Worm (Caenorhabditis elegans) whole organism, L1 larva: ENCODE data around the gene utx-1.

Source experiments
- C16A3.4 ChIP-seq: fragments of 150-350 bp; optimal IDR thresholded peaks from 2 replicates; lab custom pipeline; 2014; ENCODE audit warnings: missing biosample characterization, missing genetic modification characterization
- ama-1 ChIP-seq: fragments of 150-350 bp; optimal IDR thresholded peaks from 2 replicates; lab custom pipeline; 2014
- blmp-1 ChIP-seq: fragments of 150-350 bp; optimal IDR thresholded peaks from 2 replicates; lab custom pipeline; 2014; ENCODE audit warnings: missing biosample characterization, missing genetic modification characterization
- ceh-63 ChIP-seq: fragments of 200-800 bp; sonication (Bioruptor generic); optimal IDR thresholded peaks from 2 replicates; lab custom pipeline; 2018; ENCODE audit warnings: mild to moderate bottlenecking, missing genetic modification characterization, missing compliant biosample characterization
- ceh-82 ChIP-seq, 3 experiments: fragments of 150-350 bp in 1 of 3; sonication (generic microtip) in 2 of 3; optimal IDR thresholded peaks; 2 replicates each; lab custom pipeline; 2014 to 2017; ENCODE audit warnings: missing biosample characterization in 3 of 3, missing genetic modification characterization in 3 of 3
- dpl-1 ChIP-seq, 3 experiments: fragments of 150-350 bp in 2 of 3; sonication (generic microtip) in 1 of 3; optimal IDR thresholded peaks; 2 replicates each; lab custom pipeline; 2014 to 2017; ENCODE audit warnings: missing biosample characterization in 3 of 3, missing genetic modification characterization in 3 of 3, missing genetic modification reagents in 3 of 3
- dsc-1 ChIP-seq: sonication (generic microtip); optimal IDR thresholded peaks from 2 replicates; lab custom pipeline; 2016; ENCODE audit warnings: mild to moderate bottlenecking, missing genetic modification characterization, missing compliant biosample characterization
- efl-1 ChIP-seq, 4 experiments: fragments of 150-350 bp; optimal IDR thresholded peaks in 3 of 4; peaks in 1 of 4; 1 replicate in 1 of 4; 2 replicates in 3 of 4; lab custom pipeline; 2014; ENCODE audit warnings: missing biosample characterization in 2 of 4, missing genetic modification characterization in 2 of 4, missing genetic modification reagents in 2 of 4
- egl-13 ChIP-seq: sonication (generic microtip); optimal IDR thresholded peaks from 2 replicates; lab custom pipeline; 2016; ENCODE audit warnings: missing genotype, missing genetic modification reagents, missing genetic modification characterization, missing compliant biosample characterization
- fkh-4 ChIP-seq: sonication (generic microtip); optimal IDR thresholded peaks from 2 replicates; lab custom pipeline; 2016; ENCODE audit warnings: missing compliant biosample characterization, missing genetic modification characterization, borderline replicate concordance
- fkh-8 ChIP-seq: sonication (generic microtip); optimal IDR thresholded peaks from 2 replicates; lab custom pipeline; 2016; ENCODE audit warnings: mild to moderate bottlenecking, missing genetic modification characterization, missing compliant biosample characterization
- fos-1 ChIP-seq: fragments of 150-350 bp; optimal IDR thresholded peaks from 2 replicates; lab custom pipeline; 2014; ENCODE audit warnings: missing biosample characterization, missing genetic modification characterization
- grh-1 ChIP-seq: fragments of 200-800 bp; sonication (Bioruptor generic); IDR thresholded peaks from 2 replicates; pipeline ENCODE4 v1.3.6; 2022; ENCODE audit warnings: missing genetic modification reagents, missing genetic modification characterization, missing compliant biosample characterization
- hpl-2 ChIP-seq: fragments of 150-350 bp; optimal IDR thresholded peaks from 2 replicates; lab custom pipeline; 2014; ENCODE audit warnings: missing biosample characterization, missing genetic modification reagents, missing genetic modification characterization
- isw-1 ChIP-seq: fragments of 200-800 bp; sonication (Bioruptor generic); IDR thresholded peaks from 2 replicates; pipeline ENCODE4 v1.3.6; 2022; ENCODE audit warnings: missing genetic modification characterization, missing compliant biosample characterization
- lin-13 ChIP-seq: fragments of 150-350 bp; optimal IDR thresholded peaks from 2 replicates; lab custom pipeline; 2014; ENCODE audit warnings: missing biosample characterization, missing genetic modification reagents, missing genetic modification characterization
- lin-14 ChIP-seq: fragments of 200-800 bp; sonication (Bioruptor generic); optimal IDR thresholded peaks from 2 replicates; lab custom pipeline; 2018; ENCODE audit warnings: mild to moderate bottlenecking, missing genetic modification characterization, moderate library complexity, missing compliant biosample characterization
- lin-15B ChIP-seq: fragments of 150-350 bp; sonication (generic microtip); optimal IDR thresholded peaks from 3 replicates; lab custom pipeline; 2014; ENCODE audit warnings: missing biosample characterization, missing genetic modification characterization
- lin-35 ChIP-seq, 2 experiments: fragments of 150-350 bp; optimal IDR thresholded peaks; 2 replicates each; lab custom pipeline; 2014; ENCODE audit warnings: missing biosample characterization in 2 of 2, missing genetic modification characterization in 2 of 2, missing genetic modification reagents in 2 of 2
- lsy-2 ChIP-seq, 2 experiments: fragments of 150-350 bp; optimal IDR thresholded peaks; 2 replicates each; lab custom pipeline; 2014; ENCODE audit warnings: missing biosample characterization in 2 of 2, missing genetic modification characterization in 2 of 2
- mdl-1 ChIP-seq, 2 experiments: fragments of 150-350 bp; optimal IDR thresholded peaks; 2 replicates each; lab custom pipeline; 2014 to 2017; ENCODE audit warnings: missing biosample characterization in 2 of 2, missing genetic modification characterization in 2 of 2, inconsistent platforms in 1 of 2
- mef-2 ChIP-seq: fragments of 150-350 bp; optimal IDR thresholded peaks from 2 replicates; lab custom pipeline; 2014; ENCODE audit warnings: missing biosample characterization, missing genetic modification characterization
- mep-1 ChIP-seq: fragments of 150-350 bp; optimal IDR thresholded peaks from 2 replicates; lab custom pipeline; 2014; ENCODE audit warnings: missing biosample characterization, missing genetic modification characterization
- nhr-19 ChIP-seq: fragments of 200-800 bp; sonication (Bioruptor generic); conservative IDR thresholded peaks from 2 replicates; pipeline ENCODE4 v1.3.6; 2022; ENCODE audit warnings: missing genetic modification characterization, missing compliant biosample characterization
- nhr-20 ChIP-seq: sonication (generic microtip); optimal IDR thresholded peaks from 2 replicates; lab custom pipeline; 2016; ENCODE audit warnings: mild to moderate bottlenecking, missing genetic modification characterization, missing compliant biosample characterization
- nhr-237 ChIP-seq: fragments of 150-350 bp; optimal IDR thresholded peaks from 2 replicates; lab custom pipeline; 2014; ENCODE audit warnings: missing biosample characterization, missing genetic modification characterization
- nhr-28 ChIP-seq: fragments of 150-350 bp; optimal IDR thresholded peaks from 2 replicates; lab custom pipeline; 2014; ENCODE audit warnings: missing biosample characterization, missing genetic modification characterization
- nhr-47 ChIP-seq: sonication (generic microtip); optimal IDR thresholded peaks from 2 replicates; lab custom pipeline; 2016; ENCODE audit warnings: mild to moderate bottlenecking, missing genetic modification characterization, moderate library complexity, missing compliant biosample characterization
- nhr-71 ChIP-seq: sonication (generic microtip); optimal IDR thresholded peaks from 2 replicates; lab custom pipeline; 2016; ENCODE audit warnings: mild to moderate bottlenecking, missing genetic modification characterization, moderate library complexity, missing compliant biosample characterization
- nhr-76 ChIP-seq: sonication (generic microtip); optimal IDR thresholded peaks from 2 replicates; lab custom pipeline; 2017; ENCODE audit warnings: missing biosample characterization, missing genetic modification characterization
- nhr-77 ChIP-seq: fragments of 150-350 bp; optimal IDR thresholded peaks from 2 replicates; lab custom pipeline; 2014; ENCODE audit warnings: missing biosample characterization, missing genetic modification characterization
- nhr-85 ChIP-seq: sonication (generic microtip); peaks from one replicate; lab custom pipeline; 2016; ENCODE audit warnings: missing genetic modification characterization, inconsistent platforms, missing compliant biosample characterization
- rnt-1 ChIP-seq: sonication (generic microtip); optimal IDR thresholded peaks from 2 replicates; lab custom pipeline; 2016; ENCODE audit warnings: mild to moderate bottlenecking, missing genetic modification characterization, moderate library complexity, missing compliant biosample characterization
- snu-23 ChIP-seq: sonication (generic microtip); optimal IDR thresholded peaks from 2 replicates; lab custom pipeline; 2016; ENCODE audit warnings: missing genetic modification characterization, missing compliant biosample characterization
- sox-4 ChIP-seq: sonication (generic microtip); optimal IDR thresholded peaks from 2 replicates; lab custom pipeline; 2016; ENCODE audit warnings: missing genetic modification characterization, missing compliant biosample characterization
- sptf-1 ChIP-seq: fragments of 150-350 bp; optimal IDR thresholded peaks from 2 replicates; lab custom pipeline; 2014; ENCODE audit warnings: missing biosample characterization, missing genetic modification characterization
- swsn-7 ChIP-seq: sonication (generic microtip); optimal IDR thresholded peaks from 2 replicates; lab custom pipeline; 2016; ENCODE audit warnings: missing genetic modification characterization, missing compliant biosample characterization
- tbx-2 ChIP-seq: sonication (generic microtip); optimal IDR thresholded peaks from 2 replicates; lab custom pipeline; 2016; ENCODE audit warnings: missing genetic modification characterization, missing compliant biosample characterization
- unc-130 ChIP-seq: fragments of 150-350 bp; optimal IDR thresholded peaks from 2 replicates; lab custom pipeline; 2017; ENCODE audit warnings: missing biosample characterization, missing genetic modification characterization, inconsistent platforms
- unc-62 ChIP-seq: fragments of 150-350 bp; optimal IDR thresholded peaks from 2 replicates; lab custom pipeline; 2014; ENCODE audit warnings: missing biosample characterization, missing genetic modification reagents, missing genetic modification characterization
- unc-98 ChIP-seq: fragments of 200-800 bp; sonication (Bioruptor generic); IDR thresholded peaks from 2 replicates; pipeline ENCODE4 v1.3.6; 2022; ENCODE audit warnings: missing genetic modification characterization, missing compliant biosample characterization
- vab-15 ChIP-seq: sonication (generic microtip); optimal IDR thresholded peaks from 2 replicates; lab custom pipeline; 2017; ENCODE audit warnings: missing genotype, mild to moderate bottlenecking, missing genetic modification characterization, missing compliant biosample characterization
- xbp-1 ChIP-seq: sonication (generic microtip); optimal IDR thresholded peaks from 2 replicates; lab custom pipeline; 2016; ENCODE audit warnings: missing genetic modification characterization, missing compliant biosample characterization

The utx-1 gene

ce11 chrX:8551687-8552327 lies 5.1 kb upstream of the utx-1 start, which contains the start of gene dhhc-14:
TSS of gene dhhc-14 (plus strand) at chrX:8552277.
- peak; percentile 66 for TF ChIP-seq nhr-71 (tag; lab: Kevin White, UChicago)
- no peak for TF ChIP-seq nhr-85 (tag; lab: Kevin White, UChicago)
- peak; percentile 57 for TF ChIP-seq C16A3.4
- peak in 2 of 3 experiments; percentile 38 to 84 for TF ChIP-seq ceh-82 (tag; optimal IDR thresholded peaks at IDR 0.05; lab: Kevin White, UChicago)
- peak in 1 of 2 experiments; percentile 67 for TF ChIP-seq mdl-1 (tag; optimal IDR thresholded peaks at IDR 0.05; lab: Kevin White, UChicago)
- peak; percentile 26 to 41 for TF ChIP-seq lin-35 (GFP tag; optimal IDR thresholded peaks at IDR 0.05; lab: Kevin White, UChicago)
- peak; percentile 44 for TF ChIP-seq nhr-47
- peak; percentile 44 for TF ChIP-seq mep-1 (tag; lab: Kevin White, UChicago)
- TF ChIP-seq xbp-1 (tag; lab: Kevin White, UChicago) = peak; percentile 46
- peak; percentile 56 for TF ChIP-seq snu-23 (GFP tag; lab: Kevin White, UChicago)
- peak; percentile 48 for TF ChIP-seq blmp-1 (tag; lab: Kevin White, UChicago)
- TF ChIP-seq isw-1 (GFP tag; lab: Robert Waterston, UW) = peak; percentile 28
- peak; percentile 31 to 55 for TF ChIP-seq lsy-2 (tag; optimal IDR thresholded peaks at IDR 0.05; lab: Kevin White, UChicago)
- TF ChIP-seq lin-13 = peak; percentile 38
- peak; percentile 49 for TF ChIP-seq fkh-8 (tag; lab: Kevin White, UChicago)
- TF ChIP-seq nhr-76 (tag; lab: Kevin White, UChicago) = no peak
- peak; percentile 20 for TF ChIP-seq nhr-77 (tag; lab: Kevin White, UChicago)
- peak; percentile 59 for TF ChIP-seq rnt-1
- peak in 1 of 2 experiments; percentile 28 for TF ChIP-seq efl-1 (optimal IDR thresholded peaks at IDR 0.05; lab: Kevin White, UChicago)
- peak in 1 of 2 experiments; percentile 21 for TF ChIP-seq efl-1 (GFP tag; optimal IDR thresholded peaks at IDR 0.05 in 1 of 2; lab: Kevin White, UChicago)
- TF ChIP-seq tbx-2 (tag; lab: Kevin White, UChicago) = peak; percentile 32
- TF ChIP-seq swsn-7 = peak; percentile 41
- no peak for TF ChIP-seq unc-62 (GFP tag; lab: Kevin White, UChicago)
- TF ChIP-seq ceh-63 (GFP tag; lab: Kevin White, UChicago) = no peak
- no peak for TF ChIP-seq hpl-2
- TF ChIP-seq dsc-1 (tag; lab: Kevin White, UChicago) = peak; percentile 37
- TF ChIP-seq dpl-1 (GFP tag; optimal IDR thresholded peaks at IDR 0.05; lab: Kevin White, UChicago) = peak in 2 of 3 experiments; percentile 7 to 47
- TF ChIP-seq nhr-19 (GFP tag; lab: Robert Waterston, UW) = peak; percentile 33; the same call in 1 of the 2 replicates
- TF ChIP-seq lin-14 (GFP tag; lab: Kevin White, UChicago) = peak; percentile 72
- peak; percentile 16 for TF ChIP-seq nhr-20
- no peak for TF ChIP-seq unc-98 (GFP tag; lab: Robert Waterston, UW)
- TF ChIP-seq nhr-237 (tag; lab: Kevin White, UChicago) = no peak

DNA sequence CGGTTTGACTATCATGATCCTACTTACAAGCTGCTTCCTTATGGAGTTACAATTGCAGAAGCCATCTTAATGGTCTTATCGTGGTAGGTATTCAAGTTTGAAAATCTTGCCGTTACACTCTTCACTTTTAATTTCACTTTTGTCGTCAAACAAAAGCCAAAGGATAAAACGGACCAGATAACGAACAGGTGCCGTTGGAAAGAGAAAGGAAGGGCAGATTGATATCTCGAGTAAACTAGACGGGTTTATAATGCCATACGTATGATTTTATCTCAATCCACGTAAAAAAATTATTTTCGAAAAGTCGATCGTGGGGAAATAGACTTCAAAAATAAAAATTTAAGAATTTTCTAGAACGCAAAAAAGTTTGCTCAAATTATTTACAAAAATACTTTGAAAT lies 2.9 kb upstream of the utx-1 start:
- TF ChIP-seq blmp-1 (tag; lab: Kevin White, UChicago) = peak; percentile 76
- TF ChIP-seq nhr-47 = no peak
- TF ChIP-seq, all 84 proteins: peak for 1

DNA sequence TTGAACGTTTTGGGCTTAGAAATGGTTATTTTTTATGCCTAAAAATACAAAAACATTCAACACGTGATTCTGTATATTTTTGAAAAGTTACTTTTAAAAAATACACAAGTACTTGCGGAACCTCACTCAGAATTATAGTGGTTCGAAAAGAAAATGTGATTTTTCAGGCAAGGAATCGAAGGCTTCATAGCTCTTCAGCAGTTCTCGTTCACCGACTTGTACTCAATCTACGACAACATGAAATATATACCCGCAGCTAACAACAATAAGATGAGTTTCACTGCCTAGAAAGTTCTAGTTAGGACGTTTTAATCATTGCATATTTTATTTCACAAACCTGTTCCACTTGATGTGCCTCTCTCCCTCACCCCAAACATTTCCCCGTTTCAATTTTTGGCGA lies 5.6 kb downstream of the utx-1 start:
- TF ChIP-seq lin-13 = no peak
- no peak for TF ChIP-seq dsc-1 (tag; lab: Kevin White, UChicago)
- no peak for TF ChIP-seq fos-1 (tag; lab: Kevin White, UChicago)
- no peak for TF ChIP-seq egl-13 (tag; lab: Kevin White, UChicago)
- no peak for TF ChIP-seq sptf-1
- no peak for TF ChIP-seq sox-4 (tag; lab: Kevin White, UChicago)
- no peak for TF ChIP-seq hpl-2
- TF ChIP-seq grh-1 (GFP tag; lab: Robert Waterston, UW) = no peak
- no peak for TF ChIP-seq tbx-2 (tag; lab: Kevin White, UChicago)
- no peak for TF ChIP-seq unc-130 (tag; lab: Kevin White, UChicago)
- TF ChIP-seq fkh-4 (tag; lab: Kevin White, UChicago) = no peak
- TF ChIP-seq lin-15B = no peak
- TF ChIP-seq nhr-28 = no peak
- no peak for TF ChIP-seq vab-15
- TF ChIP-seq ama-1 (lab: Kevin White, UChicago) = no peak
- no peak for TF ChIP-seq blmp-1 (tag; lab: Kevin White, UChicago)
- TF ChIP-seq mef-2 = no peak
- no peak for TF ChIP-seq rnt-1
